Fruit fly (Drosophila melanogaster) Kc167 (cell line): ENCODE results near the gene CG12171.

ENCODE experiments used
- Myc ChIP-seq: fragments of >200 bp; optimal IDR thresholded peaks from 2 replicates; lab custom pipeline; 2017; ENCODE audit warnings: missing external identifiers
- Sin3A ChIP-seq: fragments of >200 bp; optimal IDR thresholded peaks from 2 replicates; lab custom pipeline; 2018; ENCODE audit warnings: missing external identifiers
- h ChIP-seq: fragments of >200 bp; optimal IDR thresholded peaks from 3 replicates; lab custom pipeline; 2018; ENCODE audit warnings: missing external identifiers
- insv ChIP-seq: fragments of >200 bp; optimal IDR thresholded peaks from 3 replicates; lab custom pipeline; 2018; ENCODE audit warnings: missing external identifiers

- no peak for TF ChIP-seq Myc (lab: Kevin White, UChicago)
- no peak for TF ChIP-seq Sin3A
- TF ChIP-seq insv (lab: Kevin White, UChicago) = no peak
- no peak for TF ChIP-seq h
Observed at dm6 chr3R:5624115-5624878, 9.1 kb upstream of the CG12171 start, which contains the start of the genes Dph4, Spec2 and RpL13A.
